Fruit fly (Drosophila melanogaster) whole organism, prepupa: ENCODE data around the gene Hph.

ENCODE experiments used
- CG11902 ChIP-seq: fragments of 200-800 bp; sonication (Bioruptor generic); optimal IDR thresholded peaks from 3 replicates; lab custom pipeline; 2016; ENCODE audit warnings: missing biosample characterization, missing genetic modification characterization
- Eip75B ChIP-seq: fragments of 200-800 bp; sonication (Bioruptor generic); optimal IDR thresholded peaks from 3 replicates; lab custom pipeline; 2016; ENCODE audit warnings: missing biosample characterization, missing genetic modification characterization
- Ets21C ChIP-seq: fragments of 200-800 bp; sonication (Bioruptor generic); optimal IDR thresholded peaks from 3 replicates; lab custom pipeline; 2016; ENCODE audit warnings: missing biosample characterization, missing genetic modification characterization
- Lpt ChIP-seq: fragments of 200-800 bp; sonication (Bioruptor generic); optimal IDR thresholded peaks from 3 replicates; lab custom pipeline; 2016; ENCODE audit warnings: missing biosample characterization, missing genetic modification characterization
- Smox ChIP-seq: fragments of 200-800 bp; sonication (Bioruptor generic); optimal IDR thresholded peaks from 3 replicates; lab custom pipeline; 2016; ENCODE audit warnings: missing biosample characterization, missing genetic modification characterization
- salr ChIP-seq, 2 experiments: fragments of 200-800 bp; sonication (Bioruptor generic); optimal IDR thresholded peaks; 3 replicates each; lab custom pipeline; 2016 to 2018; ENCODE audit warnings: missing biosample characterization in 2 of 2, missing genetic modification characterization in 2 of 2, mild to moderate bottlenecking in 1 of 2

DNA sequence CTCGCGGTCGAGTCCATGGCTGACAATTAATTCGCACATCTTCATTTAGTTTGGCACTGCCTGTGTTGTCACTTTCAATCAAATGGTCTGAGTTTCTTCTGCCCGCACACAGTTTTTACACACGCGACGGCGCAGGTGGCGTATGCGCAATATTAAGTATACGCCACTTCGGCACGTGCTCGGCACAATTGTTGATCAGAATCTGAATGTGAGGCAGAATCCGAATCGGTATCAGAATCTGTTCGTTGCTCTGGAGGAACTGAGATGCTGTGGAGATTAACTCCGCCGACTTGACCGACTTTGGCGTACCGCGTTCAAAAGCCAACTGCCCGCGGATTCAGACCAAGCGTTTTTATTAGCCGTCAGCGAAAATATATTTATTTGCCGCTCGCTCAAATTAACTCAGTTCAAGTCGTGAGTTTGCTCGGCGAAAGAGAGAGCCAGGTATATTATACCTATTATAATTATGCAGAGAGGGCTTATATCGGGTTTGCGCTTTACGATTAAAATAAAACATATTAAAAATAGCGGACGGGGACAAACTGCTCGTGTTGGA is 22.9 kb downstream of the Hph start:
- TF ChIP-seq Lpt (GFP tag; lab: Kevin White, UChicago) (no peak), CG11902 (GFP tag; lab: Kevin White, UChicago) (no peak), Smox (GFP tag; lab: Kevin White, UChicago) (no peak), Eip75B (GFP tag; lab: Kevin White, UChicago) (no peak), salr (GFP tag; optimal IDR thresholded peaks at IDR 0.05; lab: Kevin White, UChicago) (no peak), Ets21C (no peak)
